Fruit fly (Drosophila melanogaster): Measurements from ENCODE around the gene CG10588.

DNA sequence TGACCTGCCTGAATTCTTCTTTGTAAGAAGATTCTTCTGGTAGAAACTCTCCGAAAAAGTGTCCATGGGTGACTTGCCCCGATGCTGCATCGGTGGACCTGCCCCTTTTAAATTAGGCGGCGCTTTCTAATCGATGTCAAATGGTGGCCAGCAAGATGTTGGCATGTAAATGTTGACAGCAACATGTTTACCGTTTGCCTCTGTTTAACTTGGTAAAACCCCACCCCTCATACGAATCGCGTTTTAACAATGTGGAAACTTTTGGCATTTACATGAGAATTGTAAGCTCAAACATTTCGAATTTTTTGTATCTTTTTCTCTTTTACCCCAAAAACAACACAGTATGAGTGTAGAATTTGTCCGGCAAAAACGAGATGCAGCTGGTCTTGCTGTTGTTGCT, 19.6 kb downstream of the CG10588 start:
- TF ChIP-seq Snoo (tag; optimal IDR thresholded peaks at IDR 0.05) = no peak
- TF ChIP-seq rn (GFP tag; IDR thresholded peaks at IDR 0.05) = no peak
- TF ChIP-seq CG9948 (tag; optimal IDR thresholded peaks at IDR 0.05) = no peak
- TF ChIP-seq CG8159 (tag; optimal IDR thresholded peaks at IDR 0.05) = no peak
- no peak for TF ChIP-seq CG32121 (GFP tag; IDR thresholded peaks at IDR 0.05)
- TF ChIP-seq Pif1B (GFP tag; optimal IDR thresholded peaks at IDR 0.05) = no peak
- TF ChIP-seq CG13204 (GFP tag; optimal IDR thresholded peaks at IDR 0.05) = no peak
- no peak for TF ChIP-seq EcR (GFP tag; optimal IDR thresholded peaks at IDR 0.05)

Data from whole organism, pupa.